Worm (Caenorhabditis elegans): ENCODE results near the gene ikke-1.

- TF ChIP-seq sem-2 (GFP tag; optimal IDR thresholded peaks at IDR 0.05) = no peak
- TF ChIP-seq snpc-4 (tag; optimal IDR thresholded peaks at IDR 0.05) = no peak
- no peak for TF ChIP-seq nhr-28 (tag; optimal IDR thresholded peaks at IDR 0.05)
- TF ChIP-seq nhr-237 (tag; optimal IDR thresholded peaks at IDR 0.05) = no peak
Observed at ce11 chrIII:9060267-9060666, 9.8 kb upstream of the ikke-1 start.

All from whole organism, mixed stage, embryonic.